Fruit fly (Drosophila melanogaster) whole organism, wandering third instar larva: ENCODE data around the gene CG12362.

Experiments
- CG9705 ChIP-seq: fragments of 200-800 bp; sonication (Bioruptor generic); optimal IDR thresholded peaks from 2 replicates; lab custom pipeline; 2018; ENCODE audit warnings: missing biosample characterization, mild to moderate bottlenecking, missing genetic modification characterization
- Mio ChIP-seq: sonication (Bioruptor generic); optimal IDR thresholded peaks from 2 replicates; lab custom pipeline; 2016; ENCODE audit warnings: missing biosample characterization, missing genetic modification characterization
- OdsH ChIP-seq: fragments of 200-800 bp; sonication (Bioruptor generic); optimal IDR thresholded peaks from 2 replicates; lab custom pipeline; 2016; ENCODE audit warnings: missing biosample characterization, mild to moderate bottlenecking, missing genetic modification characterization
- Rel ChIP-seq, 2 experiments: fragments of 200-800 bp; sonication (Bioruptor generic) in 1 of 2; optimal IDR thresholded peaks; 2 replicates in 1 of 2; 3 replicates in 1 of 2; lab custom pipeline; 2016 to 2019; ENCODE audit warnings: mild to moderate bottlenecking in 2 of 2, missing biosample characterization in 2 of 2, missing genetic modification characterization in 2 of 2, moderate library complexity in 1 of 2
- Sp1 ChIP-seq: fragments of 200-800 bp; sonication (Bioruptor generic); optimal IDR thresholded peaks from 3 replicates; lab custom pipeline; 2019; ENCODE audit warnings: missing biosample characterization, mild to moderate bottlenecking, missing genetic modification characterization, moderate library complexity
- br ChIP-seq: fragments of 200-800 bp; sonication (Bioruptor generic); optimal IDR thresholded peaks from 2 replicates; lab custom pipeline; 2016; ENCODE audit warnings: missing biosample characterization, missing genetic modification characterization
- ey ChIP-seq: fragments of 200-800 bp; sonication (Bioruptor generic); optimal IDR thresholded peaks from 2 replicates; lab custom pipeline; 2016; ENCODE audit warnings: missing biosample characterization, missing genetic modification characterization
- foxo ChIP-seq, 2 experiments: fragments of 200-800 bp; sonication (Bioruptor generic); optimal IDR thresholded peaks; 2 replicates in 1 of 2; 3 replicates in 1 of 2; lab custom pipeline; 2016 to 2017; ENCODE audit warnings: missing biosample characterization in 2 of 2, missing genetic modification characterization in 2 of 2
- fru ChIP-seq: fragments of 200-800 bp; sonication (Bioruptor generic); optimal IDR thresholded peaks from 3 replicates; lab custom pipeline; 2016; ENCODE audit warnings: missing biosample characterization, mild to moderate bottlenecking, missing genetic modification characterization
- psq ChIP-seq: fragments of 200-800 bp; sonication (Bioruptor generic); optimal IDR thresholded peaks from 3 replicates; lab custom pipeline; 2017; ENCODE audit warnings: missing biosample characterization, mild to moderate bottlenecking, missing genetic modification characterization, moderate library complexity
- tai ChIP-seq: sonication (Bioruptor generic); optimal IDR thresholded peaks from 2 replicates; lab custom pipeline; 2016; ENCODE audit warnings: missing biosample characterization, missing genetic modification characterization
- usp ChIP-seq: fragments of >200 bp; optimal IDR thresholded peaks from 2 replicates; lab custom pipeline; 2017; ENCODE audit warnings: missing biosample characterization, missing genetic modification characterization

dm6 chr3L:10463051-10463866, 50.6 kb downstream of the CG12362 start, which contains the start of the genes Gem3 and CG32061:
- TF ChIP-seq fru: no peak
- TF ChIP-seq br (GFP tag; lab: Kevin White, UChicago): no peak
- no peak for TF ChIP-seq CG9705
- no peak for TF ChIP-seq OdsH (GFP tag; lab: Kevin White, UChicago)
- TF ChIP-seq psq: no peak
- TF ChIP-seq Mio (GFP tag; lab: Kevin White, UChicago): no peak
- TF ChIP-seq usp (GFP tag; lab: Kevin White, UChicago): no peak
- no peak for TF ChIP-seq ey (GFP tag; lab: Kevin White, UChicago)
- no peak for TF ChIP-seq Sp1 (GFP tag; lab: Kevin White, UChicago)
- no peak for TF ChIP-seq foxo (GFP tag; optimal IDR thresholded peaks at IDR 0.05; lab: Kevin White, UChicago)
- TF ChIP-seq Rel (GFP tag; optimal IDR thresholded peaks at IDR 0.05; lab: Kevin White, UChicago): no peak
- TF ChIP-seq Rel (tag; optimal IDR thresholded peaks at IDR 0.05; lab: Kevin White, UChicago): no peak
- TF ChIP-seq tai: no peak
